Worm (Caenorhabditis elegans): Measurements from ENCODE around the gene gsp-2.

- TF ChIP-seq ceh-34 (tag; optimal IDR thresholded peaks at IDR 0.05) (no peak), T23F11.4 (GFP tag; optimal IDR thresholded peaks at IDR 0.05) (no peak), hlh-30 (tag; optimal IDR thresholded peaks at IDR 0.05; ENCODE audit: insufficient read depth) (peak; percentile 99)
Measured at ce11 chrIII:7335220-7335619, 1.2 kb upstream of the gsp-2 start, which contains the start of gene F56C9.10.

Data from whole organism, late embryonic.